Worm (Caenorhabditis elegans) whole organism, L1 larva: ENCODE measurements around the gene F55A11.7.

Source experiments
- ceh-82 ChIP-seq, 3 experiments: fragments of 150-350 bp in 1 of 3; sonication (generic microtip) in 2 of 3; optimal IDR thresholded peaks; 2 replicates each; lab custom pipeline; 2014 to 2017; ENCODE audit warnings: missing biosample characterization in 3 of 3, missing genetic modification characterization in 3 of 3
- efl-1 ChIP-seq, 4 experiments: fragments of 150-350 bp; optimal IDR thresholded peaks in 3 of 4; peaks in 1 of 4; 1 replicate in 1 of 4; 2 replicates in 3 of 4; lab custom pipeline; 2014; ENCODE audit warnings: missing biosample characterization in 2 of 4, missing genetic modification characterization in 2 of 4, missing genetic modification reagents in 2 of 4
- egl-27 ChIP-seq, 2 experiments: fragments of 150-350 bp in 1 of 2; sonication (generic microtip); optimal IDR thresholded peaks; 3 replicates each; lab custom pipeline; 2017 to 2018; ENCODE audit warnings: missing biosample characterization in 2 of 2, missing genetic modification characterization in 2 of 2, missing genetic modification reagents in 2 of 2
- hpl-2 ChIP-seq: fragments of 150-350 bp; optimal IDR thresholded peaks from 2 replicates; lab custom pipeline; 2014; ENCODE audit warnings: missing biosample characterization, missing genetic modification reagents, missing genetic modification characterization
- unc-62 ChIP-seq: fragments of 150-350 bp; optimal IDR thresholded peaks from 2 replicates; lab custom pipeline; 2014; ENCODE audit warnings: missing biosample characterization, missing genetic modification reagents, missing genetic modification characterization

DNA sequence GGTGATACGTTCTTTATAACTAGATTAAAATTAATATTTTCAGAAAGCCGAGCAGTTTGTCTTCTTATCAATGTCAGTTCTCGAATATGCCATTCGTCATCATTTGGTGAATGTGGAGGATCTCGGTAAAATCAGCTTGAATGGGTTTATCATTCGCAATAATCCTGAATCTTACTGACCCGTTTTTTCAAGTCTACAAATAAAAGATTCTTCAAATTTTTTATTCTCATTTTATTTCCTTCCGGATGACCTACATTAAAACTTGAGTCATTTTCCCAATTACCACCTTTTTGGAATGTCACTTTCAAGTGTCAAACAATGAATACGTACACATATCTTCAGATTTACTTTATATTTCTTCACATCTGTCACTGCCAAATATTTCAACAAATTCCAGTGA is 26.9 kb downstream of the F55A11.7 start, which contains the start of gene T04F3.5:
- no peak for TF ChIP-seq unc-62 (GFP tag; lab: Kevin White, UChicago)
- TF ChIP-seq hpl-2 (GFP tag; lab: Kevin White, UChicago), result no peak
- no peak for TF ChIP-seq ceh-82 (tag; optimal IDR thresholded peaks at IDR 0.05; lab: Kevin White, UChicago)
- no peak for TF ChIP-seq efl-1 (optimal IDR thresholded peaks at IDR 0.05; lab: Kevin White, UChicago)
- no peak for TF ChIP-seq efl-1 (GFP tag; optimal IDR thresholded peaks at IDR 0.05 in 1 of 2; lab: Kevin White, UChicago)
- TF ChIP-seq egl-27 (tag; optimal IDR thresholded peaks at IDR 0.05; lab: Kevin White, UChicago), result no peak
